Fruit fly (Drosophila melanogaster): ENCODE data around the gene Rab23.

DNA sequence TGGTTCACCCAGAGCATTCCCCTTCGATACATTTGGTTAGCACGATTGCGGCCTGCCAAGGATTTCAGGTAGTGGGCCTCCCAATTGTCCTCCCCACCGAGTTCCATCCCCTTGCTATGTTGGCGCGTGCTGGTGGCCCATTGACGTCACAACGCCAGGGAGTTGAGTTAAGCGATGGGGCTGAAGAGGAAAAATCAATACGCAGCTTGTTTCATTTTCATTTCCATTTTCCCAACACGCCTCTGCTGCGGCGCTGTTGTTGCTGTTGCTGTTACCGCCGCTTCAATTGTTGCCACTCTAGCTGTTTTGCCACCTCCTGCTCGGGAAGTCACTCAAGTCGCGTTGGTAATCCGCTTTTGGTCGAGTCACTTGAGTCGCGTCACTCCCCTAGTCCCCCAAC, 5.8 kb upstream of the Rab23 start:
- TF ChIP-seq CG8478 (optimal IDR thresholded peaks at IDR 0.05) = no peak
- TF ChIP-seq CTCF (optimal IDR thresholded peaks at IDR 0.05) = no peak
